Worm (Caenorhabditis elegans) whole organism, young adult: ENCODE data around the gene cox-6A.
"Not testable (repeated sequence)": the region's sequence is repeated elsewhere in the genome, so short reads cannot be mapped to it uniquely, and the experiment has no call there.

Experiments
- B0019.2 ChIP-seq: fragments of 200-800 bp; sonication (Bioruptor generic); conservative IDR thresholded peaks from 2 replicates; pipeline ENCODE4 v1.3.6; 2022; ENCODE audit warnings: missing genetic modification reagents, missing genetic modification characterization, missing compliant biosample characterization
- C17E4.6 ChIP-seq: fragments of 200-800 bp; sonication (Bioruptor generic); IDR thresholded peaks from 2 replicates; pipeline ENCODE4 v1.3.6; 2022; ENCODE audit warnings: missing genetic modification reagents, missing genetic modification characterization, missing compliant biosample characterization
- F33H1.4 ChIP-seq: fragments of 200-800 bp; sonication (Bioruptor generic); IDR thresholded peaks from 2 replicates; pipeline ENCODE4 v1.3.6; 2022; ENCODE audit warnings: missing genetic modification reagents, missing genetic modification characterization, missing compliant biosample characterization
- F37B4.10 ChIP-seq: fragments of 200-800 bp; sonication (Bioruptor generic); IDR thresholded peaks from 2 replicates; pipeline ENCODE4 v1.3.6; 2022; ENCODE audit warnings: missing genetic modification characterization, missing compliant biosample characterization
- K12H6.12 ChIP-seq: fragments of 200-800 bp; sonication (Bioruptor generic); optimal IDR thresholded peaks from 2 replicates; lab custom pipeline; 2018; ENCODE audit warnings: mild to moderate bottlenecking, missing genetic modification characterization, missing compliant biosample characterization
- T26A5.8 ChIP-seq: sonication (generic microtip); optimal IDR thresholded peaks from 2 replicates; lab custom pipeline; 2016; ENCODE audit warnings: missing genetic modification characterization, missing compliant biosample characterization
- Y67H2A.10 ChIP-seq: fragments of 200-800 bp; sonication (Bioruptor generic); conservative IDR thresholded peaks from 2 replicates; pipeline ENCODE4 v1.3.6; 2022; ENCODE audit warnings: missing genetic modification reagents, missing genetic modification characterization, missing compliant biosample characterization
- ZK185.1 ChIP-seq: sonication (generic microtip); optimal IDR thresholded peaks from 2 replicates; lab custom pipeline; 2016; ENCODE audit warnings: mild to moderate bottlenecking, missing genetic modification characterization, missing compliant biosample characterization; ENCODE audit not compliant: poor library complexity, severe bottlenecking
- aptf-3 ChIP-seq: fragments of 200-800 bp; sonication (Bioruptor generic); IDR thresholded peaks from 2 replicates; pipeline ENCODE4 v1.3.6; 2022; ENCODE audit warnings: missing genetic modification characterization, missing compliant biosample characterization
- bed-2 ChIP-seq: fragments of 200-800 bp; sonication (Bioruptor generic); IDR thresholded peaks from 2 replicates; pipeline ENCODE4 v1.3.6; 2022; ENCODE audit warnings: missing genetic modification reagents, missing genetic modification characterization, missing compliant biosample characterization
- cebp-1 ChIP-seq, 2 experiments: fragments of 200-800 bp in 1 of 2; sonication (Bioruptor generic) in 1 of 2; sonication (generic microtip) in 1 of 2; IDR thresholded peaks in 1 of 2; optimal IDR thresholded peaks in 1 of 2; 2 replicates each; pipeline versions ENCODE4 v1.3.6 to Lab custom; 2017 to 2022; ENCODE audit warnings: missing compliant biosample characterization in 2 of 2, missing genetic modification characterization in 2 of 2, mild to moderate bottlenecking in 1 of 2, missing genetic modification reagents in 1 of 2, moderate library complexity in 1 of 2
- ceh-100 ChIP-seq: fragments of 200-800 bp; sonication (Bioruptor generic); IDR thresholded peaks from 2 replicates; pipeline ENCODE4 v1.3.6; 2022; ENCODE audit warnings: missing genetic modification reagents, missing genetic modification characterization, missing compliant biosample characterization
- ceh-27 ChIP-seq: fragments of 200-800 bp; sonication (Bioruptor generic); optimal IDR thresholded peaks from 2 replicates; lab custom pipeline; 2018; ENCODE audit warnings: mild to moderate bottlenecking, missing genetic modification characterization, moderate library complexity, missing compliant biosample characterization
- dpl-1 ChIP-seq: fragments of 150-350 bp; optimal IDR thresholded peaks from 2 replicates; lab custom pipeline; 2014; ENCODE audit warnings: missing biosample characterization, missing genetic modification reagents, missing genetic modification characterization
- efl-1 ChIP-seq: fragments of 150-350 bp; optimal IDR thresholded peaks from 2 replicates; lab custom pipeline; 2014; ENCODE audit warnings: missing biosample characterization, missing genetic modification reagents, missing genetic modification characterization
- ekl-4 ChIP-seq: fragments of 200-800 bp; sonication (Bioruptor generic); IDR thresholded peaks from 2 replicates; pipeline ENCODE4 v1.3.6; 2022; ENCODE audit warnings: missing genetic modification reagents, missing genetic modification characterization, missing compliant biosample characterization
- fkh-3 ChIP-seq: sonication (generic microtip); optimal IDR thresholded peaks from 2 replicates; lab custom pipeline; 2016; ENCODE audit warnings: mild to moderate bottlenecking, missing genetic modification characterization, missing compliant biosample characterization
- him-1 ChIP-seq: sonication (generic microtip); optimal IDR thresholded peaks from 2 replicates; lab custom pipeline; 2016; ENCODE audit warnings: missing genotype, missing genetic modification reagents, missing genetic modification characterization, missing compliant biosample characterization
- hlh-12 ChIP-seq: sonication (generic microtip); optimal IDR thresholded peaks from 2 replicates; lab custom pipeline; 2016; ENCODE audit warnings: missing genetic modification characterization, missing compliant biosample characterization
- hrde-1 ChIP-seq: sonication (generic microtip); optimal IDR thresholded peaks from 2 replicates; lab custom pipeline; 2016; ENCODE audit warnings: missing genetic modification characterization, mild to moderate bottlenecking, missing compliant biosample characterization, moderate library complexity, missing genotype, missing genetic modification reagents, borderline replicate concordance
- lin-35 ChIP-seq, 3 experiments: fragments of 150-350 bp in 2 of 3; sonication (generic microtip) in 1 of 3; optimal IDR thresholded peaks; 2 replicates each; lab custom pipeline; 2014 to 2018; ENCODE audit warnings: missing biosample characterization in 3 of 3, missing genetic modification characterization in 3 of 3, missing genetic modification reagents in 3 of 3
- lin-40 ChIP-seq: sonication (generic microtip); optimal IDR thresholded peaks from 2 replicates; lab custom pipeline; 2016; ENCODE audit warnings: missing genetic modification characterization, mild to moderate bottlenecking, missing compliant biosample characterization, missing genotype, missing genetic modification reagents
- lin-54 ChIP-seq: fragments of 200-800 bp; sonication (Bioruptor generic); optimal IDR thresholded peaks from 2 replicates; lab custom pipeline; 2018; ENCODE audit warnings: mild to moderate bottlenecking, missing genetic modification characterization, missing compliant biosample characterization
- lsl-1 ChIP-seq: fragments of 200-800 bp; sonication (Bioruptor generic); optimal IDR thresholded peaks from 2 replicates; lab custom pipeline; 2018; ENCODE audit warnings: mild to moderate bottlenecking, missing genetic modification characterization, moderate library complexity, missing compliant biosample characterization
- madf-6 ChIP-seq: fragments of 200-800 bp; sonication (Bioruptor generic); IDR thresholded peaks from 2 replicates; pipeline ENCODE4 v1.3.6; 2022; ENCODE audit warnings: missing genetic modification reagents, missing genetic modification characterization, missing compliant biosample characterization
- madf-8 ChIP-seq: fragments of 200-800 bp; sonication (Bioruptor generic); conservative IDR thresholded peaks from 2 replicates; pipeline ENCODE4 v1.3.6; 2022; ENCODE audit warnings: missing genetic modification reagents, missing genetic modification characterization, missing compliant biosample characterization
- nhr-90 ChIP-seq: sonication (generic microtip); optimal IDR thresholded peaks from 2 replicates; lab custom pipeline; 2016; ENCODE audit warnings: missing genotype, mild to moderate bottlenecking, missing genetic modification characterization, missing compliant biosample characterization
- pbrm-1 ChIP-seq: fragments of 200-800 bp; sonication (Bioruptor generic); IDR thresholded peaks from 2 replicates; pipeline ENCODE4 v1.3.6; 2022; ENCODE audit warnings: missing genetic modification reagents, missing genetic modification characterization, missing compliant biosample characterization
- rcor-1 ChIP-seq: fragments of 200-800 bp; sonication (Bioruptor generic); IDR thresholded peaks from 2 replicates; pipeline ENCODE4 v1.3.6; 2022; ENCODE audit warnings: missing genetic modification reagents, missing genetic modification characterization, missing compliant biosample characterization
- rec-8 ChIP-seq, 2 experiments: sonication (generic microtip); optimal IDR thresholded peaks; 2 replicates each; lab custom pipeline; 2016; ENCODE audit warnings: mild to moderate bottlenecking in 2 of 2, missing genetic modification characterization in 2 of 2, missing genetic modification reagents in 2 of 2, missing genotype in 2 of 2, missing biosample characterization in 1 of 2, missing compliant biosample characterization in 1 of 2, moderate library complexity in 1 of 2
- snpc-1.1 ChIP-seq: sonication (generic microtip); optimal IDR thresholded peaks from 2 replicates; lab custom pipeline; 2017; ENCODE audit warnings: missing genetic modification characterization, mild to moderate bottlenecking, missing compliant biosample characterization, antibody characterized with exemption, moderate library complexity, missing genotype, missing genetic modification reagents; ENCODE audit not compliant: insufficient read depth
- snpc-3.4 ChIP-seq: sonication (generic microtip); optimal IDR thresholded peaks from 2 replicates; lab custom pipeline; 2017; ENCODE audit warnings: missing genetic modification characterization, mild to moderate bottlenecking, missing compliant biosample characterization, antibody characterized with exemption, moderate library complexity, missing genotype, missing genetic modification reagents
- snpc-4 ChIP-seq, 5 experiments: fragments of 150-350 bp in 1 of 5; sonication (generic microtip) in 4 of 5; optimal IDR thresholded peaks; 2 replicates each; lab custom pipeline; 2014 to 2018; ENCODE audit warnings: missing genetic modification characterization in 5 of 5, missing biosample characterization in 3 of 5, antibody characterized with exemption in 2 of 5, mild to moderate bottlenecking in 2 of 5, missing compliant biosample characterization in 2 of 5, missing genotype in 2 of 5, moderate library complexity in 2 of 5, missing genetic modification reagents in 1 of 5
- somi-1 ChIP-seq: fragments of 200-800 bp; sonication (Bioruptor generic); optimal IDR thresholded peaks from 2 replicates; lab custom pipeline; 2018; ENCODE audit warnings: mild to moderate bottlenecking, missing genetic modification characterization, missing compliant biosample characterization
- tbp1 ChIP-seq: fragments of 200-800 bp; sonication (Bioruptor generic); optimal IDR thresholded peaks from 2 replicates; lab custom pipeline; 2018; ENCODE audit warnings: mild to moderate bottlenecking, missing genetic modification characterization, missing compliant biosample characterization
- tlf-1 ChIP-seq: fragments of 200-800 bp; sonication (Bioruptor generic); optimal IDR thresholded peaks from 2 replicates; lab custom pipeline; 2018; ENCODE audit warnings: mild to moderate bottlenecking, missing genetic modification characterization, missing compliant biosample characterization
- unc-130 ChIP-seq: sonication (generic microtip); optimal IDR thresholded peaks from 2 replicates; lab custom pipeline; 2016; ENCODE audit warnings: missing genetic modification reagents, missing genetic modification characterization, missing compliant biosample characterization
- xnd-1 ChIP-seq: sonication (generic microtip); optimal IDR thresholded peaks from 2 replicates; lab custom pipeline; 2016; ENCODE audit warnings: missing genotype, missing genetic modification reagents, missing genetic modification characterization, missing compliant biosample characterization
- zfh-2 ChIP-seq: fragments of 200-800 bp; sonication (Bioruptor generic); conservative IDR thresholded peaks from 2 replicates; pipeline ENCODE4 v1.3.6; 2022; ENCODE audit warnings: missing genetic modification reagents, missing genetic modification characterization, missing compliant biosample characterization
- ztf-28 ChIP-seq: fragments of 200-800 bp; sonication (Bioruptor generic); IDR thresholded peaks from 2 replicates; pipeline ENCODE4 v1.3.6; 2022; ENCODE audit warnings: missing genetic modification reagents, missing genetic modification characterization, missing compliant biosample characterization

Gene cox-6A

DNA sequence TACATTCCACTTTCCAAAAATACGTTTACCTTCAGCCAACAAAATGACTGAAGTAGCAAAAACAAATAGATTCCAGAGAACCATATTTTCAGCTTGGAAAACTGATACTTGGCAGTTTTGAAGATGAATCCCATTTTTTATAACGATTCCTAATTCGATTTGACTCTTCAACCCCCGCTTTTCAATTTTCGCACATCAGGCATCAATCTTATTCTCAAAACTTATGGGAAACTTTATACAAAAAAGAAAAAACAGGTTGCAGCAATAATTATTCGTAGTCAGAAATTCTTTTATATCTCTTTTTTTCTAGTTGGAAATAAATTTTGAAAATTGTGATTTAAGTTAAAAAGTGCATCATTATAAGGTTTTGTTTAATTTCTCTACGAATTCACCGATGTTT, 19.7 kb upstream of the cox-6A start, which contains the start of gene C45G9.10:
TSS of gene C45G9.10 (minus strand) at position 101 of the 400 bp plus-strand sequence.
- TF ChIP-seq snpc-3.4 (tag; lab: Kevin White, UChicago): no peak
- no peak for TF ChIP-seq B0019.2
- TF ChIP-seq dpl-1: no peak
- no peak for TF ChIP-seq madf-8 (GFP tag; lab: Robert Waterston, UW)
- TF ChIP-seq cebp-1 (GFP tag; IDR thresholded peaks at IDR 0.05; lab: Robert Waterston, UW): no peak
- no peak for TF ChIP-seq cebp-1 (tag; optimal IDR thresholded peaks at IDR 0.05; lab: Kevin White, UChicago)
- no peak for TF ChIP-seq lin-40
- TF ChIP-seq somi-1 (GFP tag; lab: Kevin White, UChicago): no peak
- no peak for TF ChIP-seq hrde-1 (tag; lab: Kevin White, UChicago)
- TF ChIP-seq, all 124 proteins: peak for 0

- not testable (repeated sequence) for TF ChIP-seq aptf-3, pbrm-1, F33H1.4 (GFP tag; lab: Robert Waterston, UW)
Observed at ce11 chrIII:5062406-5062805, 19.1 kb upstream of the cox-6A start, which contains the start of gene C45G9.4. C45G9.4 (plus strand) TSS chrIII:5062706.

- TF ChIP-seq K12H6.12 (peak; percentile 31), ZK185.1 (tag; lab: Kevin White, UChicago) (peak; percentile 85), nhr-90 (no peak), him-1 (tag; lab: Kevin White, UChicago) (peak; percentile 61), lsl-1 (GFP tag; lab: Kevin White, UChicago) (peak; percentile 39), snpc-4 (GFP tag; optimal IDR thresholded peaks at IDR 0.05; lab: Kevin White, UChicago) (no peak), snpc-4 (tag; optimal IDR thresholded peaks at IDR 0.05; lab: Kevin White, UChicago) (peak in 1 of 4 experiments; percentile 45), dpl-1 (peak; percentile 58), madf-8 (GFP tag; lab: Robert Waterston, UW) (peak; percentile 36), ztf-28 (GFP tag; lab: Robert Waterston, UW) (peak; percentile 81; the same call in 1 of the 2 replicates), tlf-1 (GFP tag; lab: Kevin White, UChicago) (peak; percentile 13), fkh-3 (tag; lab: Kevin White, UChicago) (no peak), hlh-12 (tag; lab: Kevin White, UChicago) (no peak), F37B4.10 (GFP tag; lab: Robert Waterston, UW) (no peak), ceh-27 (peak; percentile 88), rec-8 (tag; optimal IDR thresholded peaks at IDR 0.05; lab: Kevin White, UChicago) (peak in 1 of 2 experiments; percentile 39), ceh-100 (GFP tag; lab: Robert Waterston, UW) (peak; percentile 47; the same call in 1 of the 2 replicates), lin-54 (GFP tag; lab: Kevin White, UChicago) (peak; percentile 83), snpc-1.1 (tag; lab: Kevin White, UChicago) (no peak), efl-1 (GFP tag; lab: Kevin White, UChicago) (peak; percentile 65), tbp1 (GFP tag; lab: Kevin White, UChicago) (no peak), unc-130 (GFP tag; lab: Kevin White, UChicago) (peak; percentile 73), zfh-2 (GFP tag; lab: Robert Waterston, UW) (no peak), lin-35 (GFP tag; optimal IDR thresholded peaks at IDR 0.05; lab: Kevin White, UChicago) (peak in 1 of 3 experiments; percentile 74), madf-6 (peak; percentile 73; the same call in 1 of the 2 replicates), Y67H2A.10 (GFP tag; lab: Robert Waterston, UW) (peak; percentile 57; the same call in 1 of the 2 replicates), rcor-1 (peak; percentile 37; the same call in 1 of the 2 replicates), ekl-4 (GFP tag; lab: Robert Waterston, UW) (0 out of 2 replicates have a peak, but pooled peaks have one; percentile 37), xnd-1 (tag; lab: Kevin White, UChicago) (peak; percentile 50), F33H1.4 (GFP tag; lab: Robert Waterston, UW) (peak; percentile 65), T26A5.8 (no peak), bed-2 (GFP tag; lab: Robert Waterston, UW) (no peak), C17E4.6 (no peak; the same call in 1 of the 2 replicates)
Observed at ce11 chrIII:5068675-5069233, 12.8 kb upstream of the cox-6A start, which contains the start of the genes C45G9.11 and C45G9.2. C45G9.11 (minus strand) TSS chrIII:5068725. C45G9.2 (plus strand) TSS chrIII:5069066.
